Worm (Caenorhabditis elegans): ENCODE measurements around the gene nlp-5.

- TF ChIP-seq snpc-4 (GFP tag; optimal IDR thresholded peaks at IDR 0.05): no peak
- no peak for TF ChIP-seq snpc-4 (tag; optimal IDR thresholded peaks at IDR 0.05)
- TF ChIP-seq pha-4 (tag; optimal IDR thresholded peaks at IDR 0.05): no peak
These were observed 11.8 kb upstream of the nlp-5 start for ce11 chrII:8226475-8226874.

Data from whole organism, young adult.